Worm (Caenorhabditis elegans) whole organism, L4/young adult: ENCODE measurements around the gene aqp-12.

Experiments
- W03F9.2 ChIP-seq: fragments of 150-350 bp; optimal IDR thresholded peaks from 2 replicates; lab custom pipeline; 2014; ENCODE audit warnings: missing biosample characterization, missing genetic modification characterization
- dao-5 ChIP-seq: sonication (generic microtip); optimal IDR thresholded peaks from 2 replicates; lab custom pipeline; 2016; ENCODE audit warnings: missing genotype, missing genetic modification characterization, moderate library complexity, missing compliant biosample characterization
- him-1 ChIP-seq: sonication (generic microtip); optimal IDR thresholded peaks from 2 replicates; lab custom pipeline; 2016; ENCODE audit warnings: missing genotype, missing genetic modification reagents, missing genetic modification characterization, missing compliant biosample characterization

- TF ChIP-seq dao-5 (tag; lab: Kevin White, UChicago) (no peak), him-1 (tag; lab: Kevin White, UChicago) (no peak), W03F9.2 (no peak)
Measured at ce11 chrII:12256528-12256927, 53.5 kb downstream of the aqp-12 start, which contains the start of gene parn-2.
